Worm (Caenorhabditis elegans) whole organism, L4/young adult: Measurements from ENCODE around the gene T05E12.3.

ENCODE experiments used
- W03F9.2 ChIP-seq: fragments of 150-350 bp; optimal IDR thresholded peaks from 2 replicates; lab custom pipeline; 2014; ENCODE audit warnings: missing biosample characterization, missing genetic modification characterization
- dao-5 ChIP-seq: sonication (generic microtip); optimal IDR thresholded peaks from 2 replicates; lab custom pipeline; 2016; ENCODE audit warnings: missing genotype, missing genetic modification characterization, moderate library complexity, missing compliant biosample characterization
- him-1 ChIP-seq: sonication (generic microtip); optimal IDR thresholded peaks from 2 replicates; lab custom pipeline; 2016; ENCODE audit warnings: missing genotype, missing genetic modification reagents, missing genetic modification characterization, missing compliant biosample characterization

DNA sequence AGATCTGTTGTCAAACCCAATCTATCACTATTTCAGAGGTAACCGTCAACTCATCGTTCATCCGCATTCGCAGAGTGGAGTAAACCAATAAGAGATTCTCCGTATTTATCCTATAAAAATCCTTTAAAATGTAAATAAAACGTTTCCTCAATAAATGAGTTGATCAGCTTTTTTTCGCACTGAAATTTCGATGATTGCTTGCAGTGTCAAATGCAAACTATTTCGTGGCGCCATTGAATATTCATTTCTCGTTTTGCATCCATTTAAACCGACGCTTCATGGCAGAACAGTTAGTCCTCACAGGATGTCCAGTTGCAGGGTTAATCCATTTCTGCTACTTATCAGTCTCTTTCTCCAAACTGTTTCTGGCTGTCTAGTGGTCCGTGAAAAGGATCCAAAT, 16.2 kb downstream of the T05E12.3 start, which contains the start of gene F28B1.9:
- TF ChIP-seq him-1 (tag; lab: Kevin White, UChicago) (no peak), dao-5 (tag; lab: Kevin White, UChicago) (no peak), W03F9.2 (no peak)
